In genomic region chrIV:4645243-4645642, ce11 we compare ENCODE assay signal across 3 worm cellular contexts.
TF ChIP-seq lines count a peak whose summit lies in the region.

No protein-coding gene starts in this region.

TF ChIP-seq in whole organism, L1 larva, 84 proteins besides CTCF, POLR2A, EP300 and RAD21:
- TF ChIP-seq unc-98 (GFP tag; IDR thresholded peaks at IDR 0.05; lab: Robert Waterston, UW): no peak
- no peak for TF ChIP-seq sox-4 (tag; optimal IDR thresholded peaks at IDR 0.05; lab: Kevin White, UChicago)
- TF ChIP-seq fos-1 (tag; optimal IDR thresholded peaks at IDR 0.05; lab: Kevin White, UChicago): no peak
- TF ChIP-seq efl-1 (optimal IDR thresholded peaks at IDR 0.05; lab: Kevin White, UChicago): no peak
- TF ChIP-seq efl-1 (GFP tag; optimal IDR thresholded peaks at IDR 0.05 in 1 of 2; lab: Kevin White, UChicago): peak in 1 of 2 experiments; percentile 51
- TF ChIP-seq dsc-1 (tag; optimal IDR thresholded peaks at IDR 0.05; lab: Kevin White, UChicago): peak; percentile 88
- TF ChIP-seq alr-1 (tag; optimal IDR thresholded peaks at IDR 0.05; lab: Kevin White, UChicago; ENCODE audit: borderline replicate concordance): no peak
- TF ChIP-seq rnt-1 (tag; optimal IDR thresholded peaks at IDR 0.05; lab: Kevin White, UChicago): peak; percentile 34
- TF ChIP-seq lin-39 (tag; optimal IDR thresholded peaks at IDR 0.05; lab: Kevin White, UChicago): no peak
- TF ChIP-seq unc-130 (tag; optimal IDR thresholded peaks at IDR 0.05; lab: Kevin White, UChicago): peak; percentile 15
- no peak for TF ChIP-seq mab-9 (GFP tag; IDR thresholded peaks at IDR 0.05; lab: Robert Waterston, UW)
- no peak for TF ChIP-seq nhr-77 (tag; optimal IDR thresholded peaks at IDR 0.05; lab: Kevin White, UChicago)
- no peak for TF ChIP-seq elt-2 (tag; optimal IDR thresholded peaks at IDR 0.05; lab: Kevin White, UChicago)
- TF ChIP-seq nhr-85 (tag; lab: Kevin White, UChicago): no peak
- TF ChIP-seq lin-14 (GFP tag; optimal IDR thresholded peaks at IDR 0.05; lab: Kevin White, UChicago): peak; percentile 35
- peak; percentile 45 for TF ChIP-seq pag-3 (tag; optimal IDR thresholded peaks at IDR 0.05; lab: Kevin White, UChicago; ENCODE audit: borderline replicate concordance, insufficient read depth)
- no peak for TF ChIP-seq hpl-2 (GFP tag; optimal IDR thresholded peaks at IDR 0.05; lab: Kevin White, UChicago)
- TF ChIP-seq mef-2 (tag; optimal IDR thresholded peaks at IDR 0.05; lab: Kevin White, UChicago): no peak

TF ChIP-seq in whole organism, L4 larva, 104 proteins besides CTCF, POLR2A, EP300 and RAD21:
- TF ChIP-seq ces-1 (GFP tag; optimal IDR thresholded peaks at IDR 0.05; lab: Kevin White, UChicago): no peak
- TF ChIP-seq aha-1 (tag; lab: Kevin White, UChicago): peak; percentile 41

TF ChIP-seq in whole organism, mixed stage, embryonic, 35 proteins besides CTCF, POLR2A, EP300 and RAD21:
- no peak for TF ChIP-seq nhr-237 (tag; optimal IDR thresholded peaks at IDR 0.05; lab: Kevin White, UChicago)
- TF ChIP-seq zip-8 (tag; optimal IDR thresholded peaks at IDR 0.05; lab: Kevin White, UChicago): no peak
- peak; percentile 52 for TF ChIP-seq hlh-1 (tag; optimal IDR thresholded peaks at IDR 0.05; lab: Kevin White, UChicago)
TF ChIP-seq in whole organism, mixed stage, embryonic: peak in this region for 1.

Comparison
In these comparisons a context has a peak if more than half of its experiments do, and no peak if none do; other contexts are left out.
1. Of the 29 proteins assayed by ChIP-seq in both whole organism, L4 larva and whole organism, L1 larva: peak only in whole organism, L4 larva: aha-1; only in whole organism, L1 larva: unc-130; in both: none; in neither: 27.